Worm (Caenorhabditis elegans) whole organism, L2 larva: ENCODE measurements around the gene T01G5.6.

Experiments
- C34F6.9 ChIP-seq: fragments of 150-350 bp; optimal IDR thresholded peaks from 2 replicates; lab custom pipeline; 2014; ENCODE audit warnings: missing biosample characterization, missing genetic modification characterization
- F13H6.1 ChIP-seq: sonication (generic microtip); optimal IDR thresholded peaks from 2 replicates; lab custom pipeline; 2016; ENCODE audit warnings: missing genetic modification characterization, missing compliant biosample characterization
- R02D3.7 ChIP-seq: fragments of 150-350 bp; optimal IDR thresholded peaks from 2 replicates; lab custom pipeline; 2014; ENCODE audit warnings: missing biosample characterization, missing genetic modification characterization
- Y55F3AM.14 ChIP-seq: fragments of 200-800 bp; sonication (Bioruptor generic); optimal IDR thresholded peaks from 2 replicates; lab custom pipeline; 2018; ENCODE audit warnings: mild to moderate bottlenecking, missing genetic modification characterization, missing compliant biosample characterization
- alr-1 ChIP-seq: fragments of 150-350 bp; optimal IDR thresholded peaks from 2 replicates; lab custom pipeline; 2014; ENCODE audit warnings: missing biosample characterization, missing genetic modification characterization
- blmp-1 ChIP-seq: sonication (generic microtip); optimal IDR thresholded peaks from 2 replicates; lab custom pipeline; 2017; ENCODE audit warnings: missing genetic modification characterization, mild to moderate bottlenecking, missing compliant biosample characterization, antibody characterized with exemption, moderate library complexity; ENCODE audit not compliant: insufficient read depth
- ceh-82 ChIP-seq: fragments of 150-350 bp; optimal IDR thresholded peaks from 2 replicates; lab custom pipeline; 2014; ENCODE audit warnings: missing biosample characterization, missing genetic modification characterization
- crh-2 ChIP-seq: sonication (generic microtip); optimal IDR thresholded peaks from 2 replicates; lab custom pipeline; 2017; ENCODE audit warnings: missing biosample characterization, missing genetic modification characterization
- dmd-4 ChIP-seq: sonication (generic microtip); optimal IDR thresholded peaks from 2 replicates; lab custom pipeline; 2017; ENCODE audit warnings: missing biosample characterization, missing genetic modification characterization
- egl-27 ChIP-seq: sonication (generic microtip); optimal IDR thresholded peaks from 3 replicates; lab custom pipeline; 2017; ENCODE audit warnings: missing biosample characterization, missing genetic modification reagents, missing genetic modification characterization
- fos-1 ChIP-seq: fragments of 150-350 bp; optimal IDR thresholded peaks from 2 replicates; lab custom pipeline; 2014; ENCODE audit warnings: missing biosample characterization, missing genetic modification characterization
- gmeb-1 ChIP-seq: fragments of 150-350 bp; optimal IDR thresholded peaks from 2 replicates; lab custom pipeline; 2014; ENCODE audit warnings: missing biosample characterization, missing genetic modification characterization
- lin-11 ChIP-seq: fragments of 150-350 bp; sonication (generic microtip); optimal IDR thresholded peaks from 2 replicates; lab custom pipeline; 2014; ENCODE audit warnings: missing biosample characterization, missing genetic modification characterization, inconsistent platforms, mixed read lengths
- lin-13 ChIP-seq: fragments of 150-350 bp; optimal IDR thresholded peaks from 2 replicates; lab custom pipeline; 2014; ENCODE audit warnings: missing biosample characterization, missing genetic modification reagents, missing genetic modification characterization
- lin-39 ChIP-seq: fragments of 150-350 bp; optimal IDR thresholded peaks from 2 replicates; lab custom pipeline; 2014; ENCODE audit warnings: missing biosample characterization, missing genetic modification reagents, missing genetic modification characterization
- lsy-2 ChIP-seq, 2 experiments: fragments of 150-350 bp in 1 of 2; sonication (generic microtip) in 1 of 2; optimal IDR thresholded peaks; 2 replicates each; lab custom pipeline; 2014 to 2017; ENCODE audit warnings: missing biosample characterization in 2 of 2, missing genetic modification characterization in 2 of 2
- mdl-1 ChIP-seq, 2 experiments: fragments of 150-350 bp in 1 of 2; sonication (generic microtip) in 1 of 2; optimal IDR thresholded peaks; 2 replicates each; lab custom pipeline; 2017; ENCODE audit warnings: missing biosample characterization in 2 of 2, missing genetic modification characterization in 2 of 2
- nhr-10 ChIP-seq: sonication (generic microtip); optimal IDR thresholded peaks from 2 replicates; lab custom pipeline; 2017; ENCODE audit warnings: missing biosample characterization, missing genetic modification characterization
- nhr-11 ChIP-seq: fragments of 150-350 bp; optimal IDR thresholded peaks from 2 replicates; lab custom pipeline; 2014; ENCODE audit warnings: missing biosample characterization, missing genetic modification characterization
- nhr-12 ChIP-seq: fragments of 150-350 bp; optimal IDR thresholded peaks from 2 replicates; lab custom pipeline; 2014; ENCODE audit warnings: missing biosample characterization, missing genetic modification characterization
- nhr-129 ChIP-seq: fragments of 150-350 bp; optimal IDR thresholded peaks from 2 replicates; lab custom pipeline; 2014; ENCODE audit warnings: missing biosample characterization, missing genetic modification characterization
- nhr-21 ChIP-seq: fragments of 150-350 bp; optimal IDR thresholded peaks from 2 replicates; lab custom pipeline; 2014; ENCODE audit warnings: missing biosample characterization, missing genetic modification characterization
- nhr-23 ChIP-seq: fragments of 150-350 bp; optimal IDR thresholded peaks from 2 replicates; lab custom pipeline; 2014; ENCODE audit warnings: missing biosample characterization, missing genetic modification reagents, missing genetic modification characterization
- nhr-6 ChIP-seq: fragments of 150-350 bp; optimal IDR thresholded peaks from 2 replicates; lab custom pipeline; 2014; ENCODE audit warnings: missing biosample characterization, missing genetic modification characterization
- nhr-77 ChIP-seq: fragments of 150-350 bp; optimal IDR thresholded peaks from 2 replicates; lab custom pipeline; 2014; ENCODE audit warnings: missing biosample characterization, missing genetic modification characterization
- peb-1 ChIP-seq: fragments of 150-350 bp; optimal IDR thresholded peaks from 2 replicates; lab custom pipeline; 2014; ENCODE audit warnings: missing biosample characterization, missing genetic modification characterization
- sem-4 ChIP-seq: fragments of 150-350 bp; optimal IDR thresholded peaks from 2 replicates; lab custom pipeline; 2014; ENCODE audit warnings: missing biosample characterization, missing genetic modification reagents, missing genetic modification characterization
- sma-3 ChIP-seq: sonication (generic microtip); optimal IDR thresholded peaks from 2 replicates; lab custom pipeline; 2016; ENCODE audit warnings: missing genetic modification reagents, missing genetic modification characterization, missing compliant biosample characterization
- sma-9 ChIP-seq, 2 experiments: fragments of 150-350 bp in 1 of 2; sonication (generic microtip) in 1 of 2; optimal IDR thresholded peaks; 2 replicates each; lab custom pipeline; 2014 to 2016; ENCODE audit warnings: missing genetic modification characterization in 2 of 2, mild to moderate bottlenecking in 1 of 2, missing biosample characterization in 1 of 2, missing compliant biosample characterization in 1 of 2, missing genetic modification reagents in 1 of 2, moderate library complexity in 1 of 2
- snpc-4 ChIP-seq: fragments of 150-350 bp; optimal IDR thresholded peaks from 2 replicates; lab custom pipeline; 2014; ENCODE audit warnings: missing biosample characterization, missing genetic modification characterization
- unc-39 ChIP-seq: fragments of 150-350 bp; optimal IDR thresholded peaks from 2 replicates; lab custom pipeline; 2014; ENCODE audit warnings: missing biosample characterization, missing genetic modification characterization
- unc-55 ChIP-seq: fragments of 150-350 bp; sonication (generic microtip); optimal IDR thresholded peaks from 3 replicates; lab custom pipeline; 2014; ENCODE audit warnings: missing biosample characterization, missing genetic modification reagents, missing genetic modification characterization
- unc-62 ChIP-seq: fragments of 150-350 bp; optimal IDR thresholded peaks from 2 replicates; lab custom pipeline; 2014; ENCODE audit warnings: missing biosample characterization, missing genetic modification reagents, missing genetic modification characterization
- zag-1 ChIP-seq: fragments of 150-350 bp; optimal IDR thresholded peaks from 2 replicates; lab custom pipeline; 2014; ENCODE audit warnings: missing biosample characterization, missing genetic modification characterization
- ztf-11 ChIP-seq: sonication (generic microtip); optimal IDR thresholded peaks from 2 replicates; lab custom pipeline; 2017; ENCODE audit warnings: missing biosample characterization, missing genetic modification characterization
- ztf-4 ChIP-seq: fragments of 150-350 bp; optimal IDR thresholded peaks from 2 replicates; lab custom pipeline; 2014; ENCODE audit warnings: missing biosample characterization, missing genetic modification characterization

Gene T01G5.6

ce11 chrV:15139811-15140210 is 25.9 kb upstream of the T01G5.6 start:
- TF ChIP-seq nhr-21 (tag; lab: Kevin White, UChicago) (no peak), R02D3.7 (tag; lab: Kevin White, UChicago) (no peak), fos-1 (tag; lab: Kevin White, UChicago) (peak; percentile 42)

ce11 chrV:15136772-15137171 is 22.9 kb upstream of the T01G5.6 start, which contains the start of gene aipl-1:
Gene aipl-1 (minus strand): TSS chrV:15136801.
- TF ChIP-seq crh-2 (tag; lab: Kevin White, UChicago) (peak; percentile 79), nhr-129 (peak; percentile 86), Y55F3AM.14 (no peak), F13H6.1 (peak; percentile 56), blmp-1 (tag; lab: Kevin White, UChicago) (peak; percentile 72), lin-13 (GFP tag; lab: Kevin White, UChicago) (peak; percentile 83), R02D3.7 (tag; lab: Kevin White, UChicago) (no peak), snpc-4 (peak; percentile 68), zag-1 (tag; lab: Kevin White, UChicago) (peak; percentile 59), lsy-2 (tag; optimal IDR thresholded peaks at IDR 0.05; lab: Kevin White, UChicago) (peak in 1 of 2 experiments; percentile 87), ceh-82 (peak; percentile 52), ztf-11 (tag; lab: Kevin White, UChicago) (no peak), unc-62 (no peak), nhr-21 (tag; lab: Kevin White, UChicago) (peak; percentile 60), unc-55 (GFP tag; lab: Kevin White, UChicago) (peak; percentile 97), sma-9 (GFP tag; optimal IDR thresholded peaks at IDR 0.05; lab: Kevin White, UChicago) (peak; percentile 79), sma-9 (tag; optimal IDR thresholded peaks at IDR 0.05; lab: Kevin White, UChicago) (no peak), nhr-12 (tag; lab: Kevin White, UChicago) (no peak), nhr-11 (tag; lab: Kevin White, UChicago) (no peak), ztf-4 (tag; lab: Kevin White, UChicago) (peak; percentile 16), lin-39 (no peak), fos-1 (tag; lab: Kevin White, UChicago) (peak; percentile 72), sma-3 (GFP tag; lab: Kevin White, UChicago) (peak; percentile 63), dmd-4 (tag; lab: Kevin White, UChicago) (no peak), C34F6.9 (peak; percentile 90), gmeb-1 (peak; percentile 87), sem-4 (tag; lab: Kevin White, UChicago) (peak; percentile 3), nhr-77 (tag; lab: Kevin White, UChicago) (no peak), mdl-1 (tag; optimal IDR thresholded peaks at IDR 0.05; lab: Kevin White, UChicago) (no peak), egl-27 (peak; percentile 21)

ce11 chrV:15133812-15134211 is 19.9 kb upstream of the T01G5.6 start:
- TF ChIP-seq fos-1 (tag; lab: Kevin White, UChicago) (peak; percentile 85), unc-39 (tag; lab: Kevin White, UChicago) (no peak)

- TF ChIP-seq alr-1 (no peak), nhr-10 (tag; lab: Kevin White, UChicago) (no peak), lsy-2 (tag; optimal IDR thresholded peaks at IDR 0.05; lab: Kevin White, UChicago) (no peak), nhr-11 (tag; lab: Kevin White, UChicago) (no peak), nhr-129 (no peak), ceh-82 (no peak), peb-1 (tag; lab: Kevin White, UChicago) (no peak), blmp-1 (tag; lab: Kevin White, UChicago) (no peak), Y55F3AM.14 (no peak), dmd-4 (tag; lab: Kevin White, UChicago) (no peak), F13H6.1 (no peak), lin-11 (tag; lab: Kevin White, UChicago) (no peak), nhr-77 (tag; lab: Kevin White, UChicago) (no peak)
- TF ChIP-seq, all 48 proteins: peak for 0
Observed at ce11 chrV:15132423-15132822, 18.5 kb upstream of the T01G5.6 start, which contains the start of gene str-171. Gene str-171 (minus strand): TSS chrV:15132523.

DNA sequence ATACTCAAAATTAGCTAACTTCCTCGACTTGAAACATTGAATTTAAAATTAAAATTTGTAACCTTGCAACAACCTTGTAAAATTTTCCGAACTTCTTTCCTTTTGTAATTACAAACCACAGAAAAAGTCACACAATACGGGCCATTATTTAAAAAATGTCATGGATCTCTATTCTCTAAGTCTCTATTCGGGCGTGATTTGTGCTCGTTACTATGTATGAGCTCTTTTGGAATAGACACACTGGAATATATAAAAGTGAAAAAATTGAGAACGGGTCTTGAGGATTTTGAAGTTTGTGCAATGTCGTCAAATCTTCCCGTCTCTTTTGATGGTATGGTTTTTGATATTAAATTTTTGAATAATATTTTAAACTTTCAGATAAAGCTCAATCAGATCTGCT is 14.1 kb upstream of the T01G5.6 start, which contains the start of gene srr-7:
Gene srr-7 (plus strand): TSS at position 301 of the 400 bp plus-strand sequence.
- TF ChIP-seq nhr-23, result no peak
- TF ChIP-seq egl-27, result no peak
- no peak for TF ChIP-seq sem-4 (tag; lab: Kevin White, UChicago)
- no peak for TF ChIP-seq nhr-11 (tag; lab: Kevin White, UChicago)
- TF ChIP-seq ztf-4 (tag; lab: Kevin White, UChicago), result no peak
- no peak for TF ChIP-seq lsy-2 (tag; optimal IDR thresholded peaks at IDR 0.05; lab: Kevin White, UChicago)
- no peak for TF ChIP-seq nhr-10 (tag; lab: Kevin White, UChicago)
- no peak for TF ChIP-seq sma-9 (GFP tag; optimal IDR thresholded peaks at IDR 0.05; lab: Kevin White, UChicago)
- TF ChIP-seq sma-9 (tag; optimal IDR thresholded peaks at IDR 0.05; lab: Kevin White, UChicago), result no peak
- TF ChIP-seq nhr-6 (tag; lab: Kevin White, UChicago), result no peak
